Fruit fly (Drosophila melanogaster) S2 (cell line): ENCODE measurements around the gene CG34284.

Experiments
- CG8478 ChIP-seq: fragments of >200 bp; optimal IDR thresholded peaks from 2 replicates; lab custom pipeline; 2018
- CTCF ChIP-seq, 2 experiments: fragments of >200 bp; optimal IDR thresholded peaks; 2 replicates each; lab custom pipeline; 2018

Gene CG34284

DNA sequence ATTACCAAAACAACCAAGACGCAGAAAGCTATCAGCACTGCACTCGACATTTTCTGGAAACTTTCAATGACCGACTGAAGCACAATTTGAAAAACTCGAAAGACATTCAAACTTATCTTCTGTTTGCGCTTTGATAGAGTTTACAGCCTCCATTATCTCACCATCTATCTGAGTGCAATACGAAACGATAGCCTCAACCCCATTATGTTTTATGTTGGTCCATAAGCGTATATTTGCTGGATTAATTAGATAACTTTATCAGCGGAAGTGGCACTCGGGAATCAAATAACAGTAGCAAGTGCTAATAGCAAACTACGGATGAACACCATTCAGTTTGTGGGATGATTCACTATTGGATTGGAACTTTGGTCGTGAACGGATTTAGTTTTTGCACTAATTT lies at the start of gene CG34284:
Gene CG34284 (minus strand): TSS at position 76 of the 400 bp plus-strand sequence.
- TF ChIP-seq CG8478 (lab: Kevin White, UChicago) (no peak), CTCF (optimal IDR thresholded peaks at IDR 0.05; lab: Kevin White, UChicago) (no peak)

dm6 chr3R:18949896-18950295 lies 47.2 kb upstream of the CG34284 start, which contains the start of gene CG43732:
Gene CG43732 (plus strand): TSS chr3R:18950196.
- no peak for TF ChIP-seq CG8478 (lab: Kevin White, UChicago)
- no peak for TF ChIP-seq CTCF (optimal IDR thresholded peaks at IDR 0.05; lab: Kevin White, UChicago)

DNA sequence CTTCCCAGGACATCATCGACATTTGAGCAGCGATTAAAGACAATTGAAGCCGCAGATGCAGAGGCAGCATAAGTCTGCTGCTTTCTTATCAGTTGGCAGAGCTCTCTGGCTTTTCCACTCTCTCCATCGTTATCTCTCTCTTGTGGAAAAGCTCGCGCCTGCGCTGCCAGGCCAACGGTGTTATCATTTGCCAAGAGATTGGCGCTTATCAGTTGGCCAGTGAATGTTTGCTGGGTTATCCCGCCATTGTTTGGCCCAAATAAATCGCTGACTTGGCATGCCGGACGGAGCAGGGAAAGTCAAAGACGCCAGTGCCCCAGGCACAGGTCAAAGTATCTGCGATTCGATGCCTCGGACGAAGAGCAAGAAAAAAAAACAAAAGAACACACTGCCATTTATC lies 46.4 kb upstream of the CG34284 start:
- TF ChIP-seq CG8478 (lab: Kevin White, UChicago) = no peak
- no peak for TF ChIP-seq CTCF (optimal IDR thresholded peaks at IDR 0.05; lab: Kevin White, UChicago)

DNA sequence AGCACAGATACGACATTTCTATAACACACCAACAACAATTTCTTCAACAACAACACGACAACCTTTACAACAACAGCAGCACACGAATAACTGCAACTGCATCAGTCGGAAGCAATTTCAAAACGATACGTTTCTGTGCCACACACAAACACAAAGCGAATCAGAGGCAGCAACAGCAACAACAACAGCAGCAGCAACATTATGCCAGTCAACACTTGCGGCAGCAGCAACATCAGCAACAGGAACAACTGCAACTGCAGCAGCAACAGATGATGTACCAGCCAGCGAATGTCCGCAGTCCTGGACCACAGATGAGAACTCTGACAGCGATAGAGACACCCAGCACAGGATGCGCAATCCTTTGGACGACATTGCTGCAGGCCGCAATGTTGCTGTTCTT lies 44.6 kb upstream of the CG34284 start:
- TF ChIP-seq CG8478 (lab: Kevin White, UChicago) (no peak), CTCF (optimal IDR thresholded peaks at IDR 0.05; lab: Kevin White, UChicago) (no peak)

DNA sequence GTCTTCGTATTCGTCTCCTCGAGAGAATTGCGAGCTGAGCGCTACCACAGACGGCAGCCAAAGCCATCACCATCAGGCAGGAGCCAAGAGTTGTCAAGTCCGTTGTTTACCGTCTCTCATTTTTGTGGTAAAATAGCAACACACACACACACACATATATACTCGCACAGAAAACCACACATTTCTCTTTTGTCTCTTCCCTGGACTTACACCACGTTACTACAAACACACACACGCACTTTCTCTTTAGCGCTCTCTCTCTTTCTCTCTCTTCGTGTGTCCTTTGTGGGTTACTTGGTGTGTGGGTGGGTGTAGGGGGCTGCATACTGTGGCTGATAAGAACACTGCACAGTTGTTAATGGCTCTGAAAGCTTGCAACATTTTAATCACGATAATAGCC lies 29.0 kb upstream of the CG34284 start:
- TF ChIP-seq CTCF (optimal IDR thresholded peaks at IDR 0.05; lab: Kevin White, UChicago) = no peak
- TF ChIP-seq CG8478 (lab: Kevin White, UChicago) = no peak

DNA sequence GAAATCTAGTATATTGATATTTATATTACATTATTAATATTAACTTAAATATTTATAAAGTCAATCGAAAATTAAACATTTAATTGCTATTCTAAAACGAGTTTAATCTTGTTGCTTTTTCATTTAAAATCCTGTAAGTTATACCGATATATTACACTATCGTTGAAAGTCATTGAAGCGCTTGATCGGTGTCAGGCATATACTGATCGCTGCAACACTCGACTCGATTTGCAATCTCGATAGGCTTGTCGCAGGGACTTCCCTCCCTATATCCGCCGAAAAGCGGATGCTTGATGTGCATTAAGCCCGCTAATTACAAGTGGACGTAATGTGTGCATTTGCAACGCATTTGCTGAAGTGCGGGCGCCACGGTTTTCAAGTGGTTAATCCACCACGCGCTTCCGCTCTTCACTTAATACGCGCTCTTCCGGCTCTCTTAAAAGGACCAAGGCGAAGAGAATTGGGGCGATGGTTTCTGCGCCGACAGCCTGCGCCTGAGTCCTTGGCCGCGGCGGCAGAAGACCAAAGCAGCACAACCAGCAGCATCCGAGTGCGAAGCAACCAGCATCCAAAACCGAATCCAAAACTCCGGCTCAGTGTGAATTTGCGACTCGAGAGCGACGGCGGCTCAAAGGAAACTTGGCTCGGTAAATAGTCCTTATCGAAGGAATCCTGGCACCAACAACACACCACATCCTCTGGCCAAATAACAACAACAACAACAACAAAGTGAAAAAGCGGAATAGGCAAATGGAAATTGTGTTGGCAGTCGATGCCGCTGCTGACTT lies 26.4 kb upstream of the CG34284 start, which contains the start of gene CG42613:
Gene CG42613 (plus strand): TSS at position 279 of the 788 bp plus-strand sequence.
- TF ChIP-seq CTCF (optimal IDR thresholded peaks at IDR 0.05; lab: Kevin White, UChicago) = peak in 1 of 2 experiments; percentile 12
- TF ChIP-seq CG8478 (lab: Kevin White, UChicago) = no peak

- TF ChIP-seq CG8478 (lab: Kevin White, UChicago) (no peak), CTCF (optimal IDR thresholded peaks at IDR 0.05; lab: Kevin White, UChicago) (no peak)
These were observed 25.7 kb upstream of the CG34284 start, which contains the start of gene Mpc1 for dm6 chr3R:18928346-18928917. Gene Mpc1 (minus strand): TSS chr3R:18928659.

- TF ChIP-seq CG8478 (lab: Kevin White, UChicago) (no peak), CTCF (optimal IDR thresholded peaks at IDR 0.05; lab: Kevin White, UChicago) (no peak)
These were observed 21.9 kb upstream of the CG34284 start for dm6 chr3R:18924636-18924977.

DNA sequence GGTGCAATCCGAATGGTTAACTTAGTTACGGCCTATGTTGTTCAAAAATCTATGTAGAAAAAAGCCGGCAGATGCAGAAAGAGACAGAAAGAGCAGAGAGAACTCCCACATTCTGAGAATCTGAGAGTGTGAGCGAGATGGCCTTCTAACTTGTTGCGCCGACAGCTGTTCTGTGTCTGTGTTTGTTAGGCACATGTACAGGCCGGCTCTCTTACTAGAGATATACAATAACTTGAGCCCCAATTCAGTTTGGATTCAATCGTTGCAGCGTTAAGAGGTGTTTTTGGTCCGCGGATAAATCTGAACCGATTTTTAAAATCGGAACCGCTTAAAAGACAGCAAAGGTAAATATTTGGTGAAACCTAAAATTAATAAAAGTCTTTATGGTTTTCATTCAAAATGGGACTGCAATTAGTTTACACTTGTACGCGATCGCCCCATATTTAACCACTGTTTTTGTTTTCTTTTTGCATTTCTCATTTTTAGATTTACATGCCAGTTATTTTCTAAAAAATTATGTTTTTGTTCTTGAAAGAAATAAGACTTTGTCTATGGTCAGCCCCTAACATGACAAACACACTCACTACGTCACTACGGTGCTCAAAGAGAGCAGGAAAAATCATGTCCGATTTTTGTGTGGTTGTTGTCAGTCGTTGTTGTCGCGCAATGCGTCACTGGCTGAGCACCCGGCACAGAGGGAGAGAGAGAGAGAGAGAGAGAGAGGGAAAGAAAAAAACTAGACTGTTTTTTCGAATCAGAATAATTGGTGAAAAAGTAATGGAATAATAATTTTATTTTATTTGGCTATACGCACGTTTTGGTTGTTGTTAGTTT lies 21.3 kb upstream of the CG34284 start:
- TF ChIP-seq CTCF (optimal IDR thresholded peaks at IDR 0.05; lab: Kevin White, UChicago) (no peak), CG8478 (lab: Kevin White, UChicago) (no peak)

- TF ChIP-seq CG8478 (lab: Kevin White, UChicago) = no peak
- no peak for TF ChIP-seq CTCF (optimal IDR thresholded peaks at IDR 0.05; lab: Kevin White, UChicago)
These were observed 20.6 kb upstream of the CG34284 start for dm6 chr3R:18923208-18923761.

- no peak for TF ChIP-seq CG8478 (lab: Kevin White, UChicago)
- no peak for TF ChIP-seq CTCF (optimal IDR thresholded peaks at IDR 0.05; lab: Kevin White, UChicago)
These were observed 16.2 kb upstream of the CG34284 start for dm6 chr3R:18918872-18919339.

DNA sequence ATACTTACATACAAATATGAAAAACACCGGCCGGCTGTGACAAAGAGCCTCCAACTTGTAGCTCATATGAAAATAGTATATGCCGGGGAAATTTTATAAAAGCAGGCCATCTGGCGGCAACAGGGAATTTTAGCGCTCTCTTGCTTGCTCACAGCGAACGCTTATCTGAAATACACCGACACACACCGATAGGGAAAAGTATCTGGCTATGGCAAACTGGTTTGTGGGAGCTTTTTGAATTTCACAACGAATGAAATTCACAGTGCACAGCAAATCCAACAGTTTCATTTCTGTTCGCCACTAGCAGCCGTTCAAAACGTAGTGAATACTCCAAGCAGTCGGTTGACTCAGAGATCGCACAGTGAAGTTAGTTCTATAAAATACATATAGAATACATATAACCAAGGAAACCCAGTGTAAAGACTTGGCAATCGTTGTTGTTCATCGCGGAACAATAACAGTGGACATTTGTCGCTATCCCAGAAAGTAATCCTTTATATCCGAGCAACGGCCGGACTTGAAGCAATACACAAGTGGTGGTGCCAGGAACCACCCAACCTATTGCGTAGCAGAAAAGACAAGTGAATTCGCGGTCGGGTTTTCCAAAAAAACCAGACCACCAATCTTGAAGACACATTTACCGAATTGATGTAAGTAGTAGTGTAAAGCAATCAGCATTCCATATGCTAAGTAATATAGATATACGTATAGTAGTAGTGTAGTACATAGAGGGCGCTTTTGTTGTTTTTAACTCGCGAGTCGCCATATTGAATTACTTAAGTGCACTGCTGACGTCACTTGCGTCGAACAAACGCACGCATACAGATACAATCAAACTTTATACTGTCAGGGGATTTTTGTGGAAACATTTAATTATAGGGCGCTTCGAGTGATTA lies 15.5 kb upstream of the CG34284 start:
- TF ChIP-seq CG8478 (lab: Kevin White, UChicago) (no peak), CTCF (optimal IDR thresholded peaks at IDR 0.05; lab: Kevin White, UChicago) (peak; percentile 68 to 71)

dm6 chr3R:18916715-18917253 lies 14.1 kb upstream of the CG34284 start:
- TF ChIP-seq CTCF (optimal IDR thresholded peaks at IDR 0.05; lab: Kevin White, UChicago) = no peak
- TF ChIP-seq CG8478 (lab: Kevin White, UChicago) = no peak
